Worm (Caenorhabditis elegans) whole organism, midembryonic: ENCODE results near the gene srh-269.

ENCODE experiments used
- T22C8.4 ChIP-seq: fragments of 200-800 bp; sonication (Bioruptor generic); IDR thresholded peaks from 2 replicates; pipeline ENCODE4 v1.3.6; 2022; ENCODE audit warnings: missing genetic modification characterization, missing compliant biosample characterization
- cog-1 ChIP-seq: sonication (generic microtip); optimal IDR thresholded peaks from 2 replicates; lab custom pipeline; 2016; ENCODE audit warnings: missing genetic modification characterization, missing compliant biosample characterization
- flt-1 ChIP-seq: fragments of 200-800 bp; sonication (Bioruptor generic); IDR thresholded peaks from 2 replicates; pipeline ENCODE4 v1.3.6; 2022; ENCODE audit warnings: missing genetic modification characterization, missing compliant biosample characterization
- klf-2 ChIP-seq: fragments of 200-800 bp; sonication (Bioruptor generic); conservative IDR thresholded peaks from 2 replicates; pipeline ENCODE4 v1.3.6; 2022; ENCODE audit warnings: missing genetic modification reagents, missing genetic modification characterization, missing compliant biosample characterization
- med-1 ChIP-seq: sonication (generic microtip); optimal IDR thresholded peaks from 2 replicates; lab custom pipeline; 2017; ENCODE audit warnings: missing genetic modification characterization, mild to moderate bottlenecking, missing compliant biosample characterization, antibody characterized with exemption, missing genetic modification reagents; ENCODE audit not compliant: insufficient read depth
- ref-1 ChIP-seq: fragments of 200-800 bp; sonication (Bioruptor generic); conservative IDR thresholded peaks from 2 replicates; pipeline ENCODE4 v1.3.6; 2022; ENCODE audit warnings: missing genetic modification reagents, missing genetic modification characterization, missing compliant biosample characterization
- tab-1 ChIP-seq: fragments of 200-800 bp; sonication (Bioruptor generic); IDR thresholded peaks from 2 replicates; pipeline ENCODE4 v1.3.6; 2022; ENCODE audit warnings: missing genetic modification characterization, missing compliant biosample characterization
- ztf-23 ChIP-seq: fragments of 200-800 bp; sonication (Bioruptor generic); IDR thresholded peaks from 2 replicates; pipeline ENCODE4 v1.3.6; 2022; ENCODE audit warnings: missing genetic modification reagents, missing genetic modification characterization, missing compliant biosample characterization
- ztf-29 ChIP-seq: fragments of 200-800 bp; sonication (Bioruptor generic); IDR thresholded peaks from 2 replicates; pipeline ENCODE4 v1.3.6; 2022; ENCODE audit warnings: missing genetic modification reagents, missing genetic modification characterization, missing compliant biosample characterization

The srh-269 gene

ce11 chrV:16620874-16621273, 29.0 kb upstream of the srh-269 start, which contains the start of gene Y70C5A.3:
Gene Y70C5A.3 (minus strand): TSS chrV:16620923.
- TF ChIP-seq T22C8.4 (no peak), ztf-23 (no peak), med-1 (GFP tag; lab: Kevin White, UChicago) (no peak), ref-1 (no peak), flt-1 (GFP tag; lab: Robert Waterston, UW) (no peak), cog-1 (no peak), klf-2 (GFP tag; lab: Robert Waterston, UW) (no peak), tab-1 (GFP tag; lab: Robert Waterston, UW) (no peak), ztf-29 (no peak)

ce11 chrV:16617462-16617861, 25.6 kb upstream of the srh-269 start, which contains the start of gene Y70C5A.4:
Gene Y70C5A.4 (plus strand): TSS chrV:16617762.
- TF ChIP-seq tab-1 (GFP tag; lab: Robert Waterston, UW) = no peak
- TF ChIP-seq cog-1 = no peak
- TF ChIP-seq T22C8.4 = no peak
- TF ChIP-seq ztf-29 = no peak
- TF ChIP-seq ztf-23 = no peak
- TF ChIP-seq med-1 (GFP tag; lab: Kevin White, UChicago) = no peak
- TF ChIP-seq flt-1 (GFP tag; lab: Robert Waterston, UW) = no peak
- TF ChIP-seq klf-2 (GFP tag; lab: Robert Waterston, UW) = no peak
- no peak for TF ChIP-seq ref-1

ce11 chrV:16610791-16611385, 19.0 kb upstream of the srh-269 start, which contains the start of gene srw-54:
Gene srw-54 (plus strand): TSS chrV:16611335.
- TF ChIP-seq med-1 (GFP tag; lab: Kevin White, UChicago) (no peak), ztf-23 (no peak), cog-1 (no peak), ztf-29 (no peak)

- TF ChIP-seq med-1 (GFP tag; lab: Kevin White, UChicago) (no peak), ztf-23 (no peak), cog-1 (no peak), ztf-29 (no peak)
Observed at ce11 chrV:16610094-16610493, 18.3 kb upstream of the srh-269 start.

- TF ChIP-seq klf-2 (GFP tag; lab: Robert Waterston, UW) (no peak), T22C8.4 (no peak), flt-1 (GFP tag; lab: Robert Waterston, UW) (no peak), tab-1 (GFP tag; lab: Robert Waterston, UW) (no peak), ztf-23 (no peak), cog-1 (no peak), ref-1 (no peak), med-1 (GFP tag; lab: Kevin White, UChicago) (no peak), ztf-29 (no peak)
Observed at ce11 chrV:16608478-16608877, 16.6 kb upstream of the srh-269 start.

- no peak for TF ChIP-seq flt-1 (GFP tag; lab: Robert Waterston, UW)
- no peak for TF ChIP-seq klf-2 (GFP tag; lab: Robert Waterston, UW)
- no peak for TF ChIP-seq ref-1
- TF ChIP-seq med-1 (GFP tag; lab: Kevin White, UChicago) = no peak
- no peak for TF ChIP-seq cog-1
- TF ChIP-seq T22C8.4 = no peak
- no peak for TF ChIP-seq tab-1 (GFP tag; lab: Robert Waterston, UW)
- no peak for TF ChIP-seq ztf-23
- TF ChIP-seq ztf-29 = no peak
Observed at ce11 chrV:16606313-16606712, 14.5 kb upstream of the srh-269 start, which contains the start of gene Y32B12C.1. Gene Y32B12C.1 (plus strand): TSS chrV:16606613.

- TF ChIP-seq flt-1 (GFP tag; lab: Robert Waterston, UW) (no peak), cog-1 (no peak), ztf-29 (no peak), med-1 (GFP tag; lab: Kevin White, UChicago) (no peak)
Observed at ce11 chrV:16605463-16605862, 13.6 kb upstream of the srh-269 start.

- TF ChIP-seq ztf-29 (no peak), klf-2 (GFP tag; lab: Robert Waterston, UW) (no peak), ztf-23 (no peak), tab-1 (GFP tag; lab: Robert Waterston, UW) (no peak), med-1 (GFP tag; lab: Kevin White, UChicago) (no peak), flt-1 (GFP tag; lab: Robert Waterston, UW) (no peak), T22C8.4 (no peak), cog-1 (no peak)
Observed at ce11 chrV:16604301-16604700, 12.5 kb upstream of the srh-269 start.

ce11 chrV:16603102-16603501, 11.3 kb upstream of the srh-269 start, which contains the start of gene T03E6.8:
Gene T03E6.8 (minus strand): TSS chrV:16603202.
- TF ChIP-seq med-1 (GFP tag; lab: Kevin White, UChicago) = no peak
- TF ChIP-seq cog-1 = no peak
- TF ChIP-seq ztf-23 = no peak
- TF ChIP-seq flt-1 (GFP tag; lab: Robert Waterston, UW) = no peak
- no peak for TF ChIP-seq klf-2 (GFP tag; lab: Robert Waterston, UW)
- TF ChIP-seq ref-1 = no peak
- TF ChIP-seq T22C8.4 = no peak
- no peak for TF ChIP-seq ztf-29
- TF ChIP-seq tab-1 (GFP tag; lab: Robert Waterston, UW) = no peak

- no peak for TF ChIP-seq med-1 (GFP tag; lab: Kevin White, UChicago)
- no peak for TF ChIP-seq klf-2 (GFP tag; lab: Robert Waterston, UW)
- TF ChIP-seq ref-1 = no peak
- no peak for TF ChIP-seq tab-1 (GFP tag; lab: Robert Waterston, UW)
- TF ChIP-seq flt-1 (GFP tag; lab: Robert Waterston, UW) = no peak
- TF ChIP-seq ztf-29 = no peak
- no peak for TF ChIP-seq T22C8.4
- TF ChIP-seq ztf-23 = no peak
- TF ChIP-seq cog-1 = no peak
Observed at ce11 chrV:16600623-16601022, 8.8 kb upstream of the srh-269 start, which contains the start of gene T03E6.9. Gene T03E6.9 (minus strand): TSS chrV:16600723.
